Worm (Caenorhabditis elegans): Measurements from ENCODE around the gene Y66A7A.7.

Y66A7A.7 gene

ce11 chrIII:11657185-11657817 is 28.0 kb upstream of the Y66A7A.7 start, which contains the start of gene crh-1 (continued):
- no peak for TF ChIP-seq aha-1 (tag; optimal IDR thresholded peaks at IDR 0.05)
- no peak for TF ChIP-seq ama-1 (optimal IDR thresholded peaks at IDR 0.05)
- no peak for TF ChIP-seq lir-3 (tag; optimal IDR thresholded peaks at IDR 0.05; ENCODE audit: poor library complexity)
- peak; percentile 67 for TF ChIP-seq jun-1 (tag; optimal IDR thresholded peaks at IDR 0.05)
- TF ChIP-seq elt-3 (tag; optimal IDR thresholded peaks at IDR 0.05) = peak in 2 of 6 experiments; percentile 62 to 78
- peak; percentile 98 for TF ChIP-seq F16B12.6 (tag; optimal IDR thresholded peaks at IDR 0.05)
- peak; percentile 91 for TF ChIP-seq nhr-85 (tag)
- TF ChIP-seq swsn-7 (tag; optimal IDR thresholded peaks at IDR 0.05) = peak; percentile 85
- TF ChIP-seq dpl-1 (GFP tag; optimal IDR thresholded peaks at IDR 0.05) = peak; percentile 75 to 79 (median 78)
- peak; percentile 47; the same call in 1 of the 2 replicates for TF ChIP-seq ceh-88 (GFP tag; IDR thresholded peaks at IDR 0.05)
- TF ChIP-seq nhr-20 (tag; optimal IDR thresholded peaks at IDR 0.05) = peak; percentile 86
- no peak for TF ChIP-seq efl-3 (GFP tag; optimal IDR thresholded peaks at IDR 0.05)
- TF ChIP-seq nhr-47 (tag; optimal IDR thresholded peaks at IDR 0.05) = peak; percentile 92
- TF ChIP-seq lin-35 (GFP tag; optimal IDR thresholded peaks at IDR 0.05) = peak; percentile 77 to 88
- no peak for TF ChIP-seq alr-1 (tag; optimal IDR thresholded peaks at IDR 0.05; ENCODE audit: borderline replicate concordance)
- peak; percentile 54 for TF ChIP-seq aly-2 (tag; optimal IDR thresholded peaks at IDR 0.05)
- TF ChIP-seq rnt-1 (tag; optimal IDR thresholded peaks at IDR 0.05) = peak; percentile 86
- TF ChIP-seq C16A3.4 (tag; optimal IDR thresholded peaks at IDR 0.05) = peak; percentile 54
- TF ChIP-seq tlp-1 (tag; optimal IDR thresholded peaks at IDR 0.05) = no peak
- TF ChIP-seq lin-39 (tag; optimal IDR thresholded peaks at IDR 0.05) = peak; percentile 87
- TF ChIP-seq fkh-8 (tag; optimal IDR thresholded peaks at IDR 0.05) = peak; percentile 19
- no peak for TF ChIP-seq unc-130 (tag; optimal IDR thresholded peaks at IDR 0.05)
- no peak for TF ChIP-seq nhr-12 (tag; optimal IDR thresholded peaks at IDR 0.05)
- TF ChIP-seq ztf-4 (tag; optimal IDR thresholded peaks at IDR 0.05) = peak; percentile 49
- peak; percentile 64 for TF ChIP-seq unc-86 (tag; optimal IDR thresholded peaks at IDR 0.05)
- peak; percentile 85 for TF ChIP-seq nhr-19 (GFP tag; conservative IDR thresholded peaks at IDR 0.05)
- no peak for TF ChIP-seq pax-3 (tag; optimal IDR thresholded peaks at IDR 0.05)
- TF ChIP-seq efl-1 (optimal IDR thresholded peaks at IDR 0.05) = peak; percentile 83 to 84
- TF ChIP-seq efl-1 (GFP tag; optimal IDR thresholded peaks at IDR 0.05 in 1 of 2) = peak; percentile 78 to 98
- no peak for TF ChIP-seq ces-1 (GFP tag; optimal IDR thresholded peaks at IDR 0.05)
- no peak for TF ChIP-seq nhr-237 (tag; optimal IDR thresholded peaks at IDR 0.05)
- peak; percentile 68 for TF ChIP-seq ceh-8 (GFP tag; optimal IDR thresholded peaks at IDR 0.05)
- TF ChIP-seq nhr-11 (tag; optimal IDR thresholded peaks at IDR 0.05) = peak; percentile 49
- no peak for TF ChIP-seq hlh-4 (tag; optimal IDR thresholded peaks at IDR 0.05)
- TF ChIP-seq nhr-90 (tag; optimal IDR thresholded peaks at IDR 0.05; ENCODE audit: poor library complexity) = peak; percentile 84
- TF ChIP-seq nhr-76 (tag; optimal IDR thresholded peaks at IDR 0.05) = no peak
- TF ChIP-seq hlh-17 (GFP tag; optimal IDR thresholded peaks at IDR 0.05; ENCODE audit: borderline replicate concordance) = no peak
- peak; percentile 85 for TF ChIP-seq tbx-2 (tag; optimal IDR thresholded peaks at IDR 0.05)
- TF ChIP-seq xbp-1 (tag; optimal IDR thresholded peaks at IDR 0.05) = peak; percentile 85
- TF ChIP-seq lsy-2 (tag; optimal IDR thresholded peaks at IDR 0.05) = peak; percentile 85 to 86
- TF ChIP-seq ceh-82 (tag; optimal IDR thresholded peaks at IDR 0.05) = peak; percentile 63 to 75 (median 72)
- peak; percentile 65 for TF ChIP-seq isw-1 (GFP tag; IDR thresholded peaks at IDR 0.05)
- TF ChIP-seq skn-1 (tag; optimal IDR thresholded peaks at IDR 0.05) = peak; percentile 65
- TF ChIP-seq mdl-1 (tag; optimal IDR thresholded peaks at IDR 0.05) = peak in 1 of 2 experiments; percentile 89
- peak; percentile 43 for TF ChIP-seq lin-15B (tag; optimal IDR thresholded peaks at IDR 0.05)
- peak; percentile 80 for TF ChIP-seq grh-1 (GFP tag; IDR thresholded peaks at IDR 0.05)
- TF ChIP-seq sptf-1 (tag; optimal IDR thresholded peaks at IDR 0.05) = no peak
- no peak for TF ChIP-seq C34B4.2 (tag; optimal IDR thresholded peaks at IDR 0.05)
- TF ChIP-seq mab-9 (GFP tag; IDR thresholded peaks at IDR 0.05) = peak; percentile 77
- peak; percentile 63 for TF ChIP-seq sox-4 (tag; optimal IDR thresholded peaks at IDR 0.05)
- TF ChIP-seq unc-98 (GFP tag; IDR thresholded peaks at IDR 0.05) = no peak
- TF ChIP-seq zag-1 (tag; optimal IDR thresholded peaks at IDR 0.05) = no peak
- peak; percentile 43 for TF ChIP-seq fos-1 (tag; optimal IDR thresholded peaks at IDR 0.05)

All from whole organism, L1 larva.